Fruit fly (Drosophila melanogaster) whole organism, embryonic: ENCODE measurements around the gene CG5262.

Experiments
- Ada2b ChIP-seq: fragments of 200-800 bp; sonication (Bioruptor generic); IDR thresholded peaks from 2 replicates; pipeline ENCODE4 v1.3.6; 2022; ENCODE audit warnings: missing biosample characterization, missing genetic modification characterization
- Blimp-1 ChIP-seq: fragments of 200-800 bp; sonication (Bioruptor generic); optimal IDR thresholded peaks from 3 replicates; lab custom pipeline; 2018; ENCODE audit warnings: missing biosample characterization, missing genetic modification characterization, mild to moderate bottlenecking, moderate library complexity, missing genetic modification reagents
- CG10366 ChIP-seq: fragments of 200-800 bp; sonication (Bioruptor generic); IDR thresholded peaks from 2 replicates; pipeline ENCODE4 v1.3.6; 2022; ENCODE audit warnings: missing biosample characterization, missing genetic modification characterization
- CG11247 ChIP-seq: fragments of 200-800 bp; sonication (Bioruptor generic); IDR thresholded peaks from 2 replicates; pipeline ENCODE4 v1.3.6; 2022; ENCODE audit warnings: missing biosample characterization, missing genetic modification characterization
- CG12942 ChIP-seq: fragments of 200-800 bp; sonication (Bioruptor generic); optimal IDR thresholded peaks from 3 replicates; lab custom pipeline; 2016; ENCODE audit warnings: missing biosample characterization, missing genetic modification characterization
- CG14667 ChIP-seq: fragments of 200-800 bp; sonication (Bioruptor generic); IDR thresholded peaks from 2 replicates; pipeline ENCODE4 v1.3.6; 2022; ENCODE audit warnings: missing biosample characterization, missing genetic modification characterization
- CG16863 ChIP-seq: fragments of 200-800 bp; sonication (Bioruptor generic); optimal IDR thresholded peaks from 3 replicates; lab custom pipeline; 2016; ENCODE audit warnings: missing biosample characterization, missing genetic modification characterization
- CG17328 ChIP-seq: fragments of 200-800 bp; sonication (Bioruptor generic); IDR thresholded peaks from 2 replicates; pipeline ENCODE4 v1.3.6; 2022; ENCODE audit warnings: missing biosample characterization, missing genetic modification characterization
- CG1792 ChIP-seq: fragments of 200-800 bp; sonication (Bioruptor generic); optimal IDR thresholded peaks from 2 replicates; lab custom pipeline; 2016; ENCODE audit warnings: missing biosample characterization, missing genetic modification characterization
- CG18619 ChIP-seq: fragments of 200-800 bp; sonication (Bioruptor generic); optimal IDR thresholded peaks from 3 replicates; lab custom pipeline; 2017; ENCODE audit warnings: missing biosample characterization, mild to moderate bottlenecking, missing genetic modification characterization
- CG31224 ChIP-seq: fragments of 200-800 bp; sonication (Bioruptor generic); IDR thresholded peaks from 2 replicates; pipeline ENCODE4 v1.3.6; 2022; ENCODE audit warnings: missing biosample characterization, missing genetic modification characterization
- CG31388 ChIP-seq: fragments of 200-800 bp; sonication (Bioruptor generic); optimal IDR thresholded peaks from 2 replicates; lab custom pipeline; 2016; ENCODE audit warnings: missing biosample characterization, missing genetic modification characterization
- CG3838 ChIP-seq: fragments of 200-800 bp; sonication (Bioruptor generic); optimal IDR thresholded peaks from 3 replicates; lab custom pipeline; 2016; ENCODE audit warnings: missing biosample characterization, missing genetic modification characterization
- CG3847 ChIP-seq: fragments of 200-800 bp; sonication (Bioruptor generic); IDR thresholded peaks from 2 replicates; pipeline ENCODE4 v1.3.6; 2022; ENCODE audit warnings: missing biosample characterization, missing genetic modification characterization
- CG4328 ChIP-seq: fragments of 200-800 bp; sonication (Bioruptor generic); optimal IDR thresholded peaks from 3 replicates; lab custom pipeline; 2017; ENCODE audit warnings: missing biosample characterization, missing genetic modification reagents, missing genetic modification characterization
- CG43689 ChIP-seq: fragments of 200-800 bp; sonication (Bioruptor generic); IDR thresholded peaks from 2 replicates; pipeline ENCODE4 v1.3.6; 2022; ENCODE audit warnings: missing biosample characterization, missing genetic modification characterization
- CG6689 ChIP-seq: fragments of 200-800 bp; sonication (Bioruptor generic); IDR thresholded peaks from 2 replicates; pipeline ENCODE4 v1.3.6; 2022; ENCODE audit warnings: missing biosample characterization, missing genetic modification characterization
- CG6813 ChIP-seq: fragments of 200-800 bp; sonication (Bioruptor generic); optimal IDR thresholded peaks from 2 replicates; lab custom pipeline; 2017; ENCODE audit warnings: missing biosample characterization, missing genetic modification characterization, mild to moderate bottlenecking, moderate library complexity, missing genetic modification reagents
- CG6854 ChIP-seq: fragments of 200-800 bp; sonication (Bioruptor generic); optimal IDR thresholded peaks from 3 replicates; lab custom pipeline; 2017; ENCODE audit warnings: missing biosample characterization, mild to moderate bottlenecking, missing genetic modification characterization
- CG7928 ChIP-seq: fragments of 200-800 bp; sonication (Bioruptor generic); optimal IDR thresholded peaks from 2 replicates; lab custom pipeline; 2017; ENCODE audit warnings: missing biosample characterization, mild to moderate bottlenecking, missing genetic modification characterization
- CG9797 ChIP-seq: fragments of 200-800 bp; sonication (Bioruptor generic); optimal IDR thresholded peaks from 3 replicates; lab custom pipeline; 2018; ENCODE audit warnings: missing biosample characterization, mild to moderate bottlenecking, missing genetic modification characterization
- CG9876 ChIP-seq: fragments of 200-800 bp; sonication (Bioruptor generic); optimal IDR thresholded peaks from 2 replicates; lab custom pipeline; 2016; ENCODE audit warnings: missing biosample characterization, missing genetic modification characterization
- Chrac-16 ChIP-seq: fragments of 200-800 bp; sonication (Bioruptor generic); optimal IDR thresholded peaks from 3 replicates; lab custom pipeline; 2016; ENCODE audit warnings: missing biosample characterization, missing genetic modification characterization
- D19B ChIP-seq: fragments of 200-800 bp; sonication (Bioruptor generic); optimal IDR thresholded peaks from 2 replicates; lab custom pipeline; 2017; ENCODE audit warnings: missing biosample characterization, mild to moderate bottlenecking, missing genetic modification characterization
- Dfd ChIP-seq, 2 experiments: fragments of >200 bp; optimal IDR thresholded peaks; 2 replicates each; lab custom pipeline; 2017; ENCODE audit warnings: missing biosample characterization in 2 of 2, missing genetic modification characterization in 2 of 2
- Dp ChIP-seq: fragments of 200-800 bp; sonication (Bioruptor generic); optimal IDR thresholded peaks from 2 replicates; lab custom pipeline; 2018; ENCODE audit warnings: missing biosample characterization, mild to moderate bottlenecking, missing genetic modification characterization, moderate library complexity
- Fer3 ChIP-seq: fragments of 200-800 bp; sonication (Bioruptor generic); optimal IDR thresholded peaks from 2 replicates; lab custom pipeline; 2018; ENCODE audit warnings: missing biosample characterization, mild to moderate bottlenecking, missing genetic modification characterization, moderate library complexity
- HmgZ ChIP-seq: fragments of 200-800 bp; sonication (Bioruptor generic); optimal IDR thresholded peaks from 2 replicates; lab custom pipeline; 2018; ENCODE audit warnings: missing biosample characterization, mild to moderate bottlenecking, missing genetic modification characterization
- Hmx ChIP-seq: fragments of 200-800 bp; sonication (Bioruptor generic); optimal IDR thresholded peaks from 2 replicates; lab custom pipeline; 2016; ENCODE audit warnings: missing biosample characterization, missing genetic modification characterization
- Myb ChIP-seq: fragments of 200-800 bp; sonication (Bioruptor generic); optimal IDR thresholded peaks from 2 replicates; lab custom pipeline; 2016; ENCODE audit warnings: missing biosample characterization, missing genetic modification characterization
- Opbp ChIP-seq: fragments of 200-800 bp; sonication (Bioruptor generic); IDR thresholded peaks from 3 replicates; pipeline ENCODE4 v1.3.6; 2022; ENCODE audit warnings: missing biosample characterization, missing genetic modification characterization; ENCODE audit not compliant: partially characterized antibody
- Optix ChIP-seq: fragments of 200-800 bp; sonication (Bioruptor generic); IDR thresholded peaks from 3 replicates; pipeline ENCODE4 v1.3.6; 2022; ENCODE audit warnings: missing biosample characterization, missing genetic modification characterization
- Rfx ChIP-seq: fragments of 200-800 bp; sonication (Bioruptor generic); IDR thresholded peaks from 2 replicates; pipeline ENCODE4 v1.3.6; 2022; ENCODE audit warnings: missing biosample characterization, missing genetic modification characterization
- caup ChIP-seq: fragments of 200-800 bp; sonication (Bioruptor generic); optimal IDR thresholded peaks from 3 replicates; lab custom pipeline; 2017; ENCODE audit warnings: missing biosample characterization, mild to moderate bottlenecking, missing genetic modification characterization, moderate library complexity; ENCODE audit not compliant: severe bottlenecking
- emc ChIP-seq: fragments of 200-800 bp; sonication (Bioruptor generic); optimal IDR thresholded peaks from 2 replicates; lab custom pipeline; 2016; ENCODE audit warnings: missing biosample characterization, missing genetic modification characterization
- gce ChIP-seq: fragments of 200-800 bp; sonication (Bioruptor generic); IDR thresholded peaks from 3 replicates; pipeline ENCODE4 v1.3.6; 2022; ENCODE audit warnings: missing biosample characterization, missing genetic modification characterization
- ind ChIP-seq: fragments of 200-800 bp; sonication (Bioruptor generic); optimal IDR thresholded peaks from 3 replicates; lab custom pipeline; 2016; ENCODE audit warnings: missing biosample characterization, missing genetic modification characterization
- jing ChIP-seq: fragments of 200-800 bp; sonication (Bioruptor generic); optimal IDR thresholded peaks from 2 replicates; lab custom pipeline; 2018; ENCODE audit warnings: missing biosample characterization, mild to moderate bottlenecking, missing genetic modification characterization
- ken ChIP-seq: fragments of 200-800 bp; sonication (Bioruptor generic); IDR thresholded peaks from 3 replicates; pipeline ENCODE4 v1.3.6; 2022; ENCODE audit warnings: missing biosample characterization, missing genetic modification characterization
- maf-S ChIP-seq: fragments of 200-800 bp; sonication (Bioruptor generic); optimal IDR thresholded peaks from 2 replicates; lab custom pipeline; 2016; ENCODE audit warnings: missing biosample characterization, missing genetic modification characterization
- repo ChIP-seq: fragments of 200-800 bp; sonication (Bioruptor generic); optimal IDR thresholded peaks from 2 replicates; lab custom pipeline; 2016; ENCODE audit warnings: missing biosample characterization, missing genetic modification characterization
- sd ChIP-seq: fragments of 200-800 bp; sonication (Bioruptor generic); optimal IDR thresholded peaks from 3 replicates; lab custom pipeline; 2018; ENCODE audit warnings: missing biosample characterization, mild to moderate bottlenecking, missing genetic modification characterization, moderate library complexity
- sna ChIP-seq: fragments of 200-800 bp; sonication (Bioruptor generic); IDR thresholded peaks from 2 replicates; pipeline ENCODE4 v1.3.6; 2022; ENCODE audit warnings: missing biosample characterization, missing genetic modification characterization; ENCODE audit not compliant: partially characterized antibody
- sqz ChIP-seq: fragments of 200-800 bp; sonication (Bioruptor generic); optimal IDR thresholded peaks from 3 replicates; lab custom pipeline; 2018; ENCODE audit warnings: missing biosample characterization, mild to moderate bottlenecking, missing genetic modification characterization
- sr ChIP-seq: fragments of 200-800 bp; sonication (Bioruptor generic); IDR thresholded peaks from 3 replicates; pipeline ENCODE4 v1.3.6; 2022; ENCODE audit warnings: missing biosample characterization, missing genetic modification characterization
- trem ChIP-seq: fragments of 200-800 bp; optimal IDR thresholded peaks from 3 replicates; lab custom pipeline; 2019; ENCODE audit warnings: missing biosample characterization, mild to moderate bottlenecking, missing genetic modification characterization, moderate library complexity
- unc-4 ChIP-seq: fragments of 200-800 bp; sonication (Bioruptor generic); IDR thresholded peaks from 2 replicates; pipeline ENCODE4 v1.3.6; 2022; ENCODE audit warnings: missing biosample characterization, missing genetic modification characterization; ENCODE audit not compliant: partially characterized antibody
- unpg ChIP-seq: fragments of 200-800 bp; sonication (Bioruptor generic); optimal IDR thresholded peaks from 3 replicates; lab custom pipeline; 2018; ENCODE audit warnings: missing biosample characterization, mild to moderate bottlenecking, missing genetic modification characterization, moderate library complexity
- zen2 ChIP-seq: fragments of 200-800 bp; sonication (Bioruptor generic); IDR thresholded peaks from 3 replicates; pipeline ENCODE4 v1.3.6; 2022; ENCODE audit warnings: missing biosample characterization, missing genetic modification characterization; ENCODE audit not compliant: partially characterized antibody
- zf30C ChIP-seq: fragments of 200-800 bp; sonication (Bioruptor generic); optimal IDR thresholded peaks from 3 replicates; lab custom pipeline; 2018; ENCODE audit warnings: missing biosample characterization, mild to moderate bottlenecking, missing genetic modification characterization

CG5262 gene

DNA sequence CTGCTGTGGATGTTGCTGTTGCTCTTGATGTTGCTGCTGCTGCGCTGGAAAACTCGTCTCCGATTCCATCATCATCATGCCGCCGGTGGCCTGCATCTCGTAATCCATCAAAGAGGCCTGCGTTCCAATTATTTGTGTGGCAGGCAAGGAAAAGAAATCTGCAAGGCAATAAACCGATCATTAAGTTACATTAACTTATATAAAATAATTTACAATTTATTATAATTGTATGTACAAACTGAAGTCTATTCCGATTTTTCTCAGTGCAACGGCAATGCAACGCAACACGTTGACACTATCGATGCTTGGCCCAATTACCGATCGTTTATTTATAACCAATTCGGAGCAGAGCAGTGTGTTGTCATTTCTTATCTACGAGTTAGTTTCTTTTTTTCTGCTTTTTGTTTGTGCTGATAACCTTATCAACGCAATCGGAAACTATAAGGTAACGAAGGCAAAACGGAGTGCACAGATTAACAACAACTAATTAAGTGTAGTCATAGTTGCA, 40.8 kb upstream of the CG5262 start (continued):
- peak; percentile 56; the same call in 1 of the 3 replicates for TF ChIP-seq ken
- peak; percentile 1 for TF ChIP-seq HmgZ (tag; lab: Kevin White, UChicago)
- peak; percentile 68 for TF ChIP-seq Ada2b (GFP tag; lab: Robert Waterston, UW)
- peak; percentile 1 for TF ChIP-seq Fer3 (tag; lab: Kevin White, UChicago)
- peak; percentile 18 for TF ChIP-seq caup (GFP tag; lab: Kevin White, UChicago)
- TF ChIP-seq CG31388 (GFP tag; lab: Kevin White, UChicago) = no peak
- peak; percentile 18 for TF ChIP-seq CG4328 (GFP tag; lab: Kevin White, UChicago)
- no peak for TF ChIP-seq emc (GFP tag; lab: Kevin White, UChicago)
- TF ChIP-seq CG43689 (GFP tag; lab: Robert Waterston, UW) = peak; percentile 37; the same call in 1 of the 2 replicates
- no peak for TF ChIP-seq Myb (GFP tag; lab: Kevin White, UChicago)
- no peak for TF ChIP-seq zen2 (GFP tag; lab: Robert Waterston, UW)
- peak; percentile 43; the same call in 1 of the 2 replicates for TF ChIP-seq CG10366 (GFP tag; lab: Robert Waterston, UW)
- TF ChIP-seq CG12942 (GFP tag; lab: Kevin White, UChicago) = peak; percentile 34
- TF ChIP-seq CG3838 (GFP tag; lab: Kevin White, UChicago) = no peak
- no peak for TF ChIP-seq Dp (GFP tag; lab: Kevin White, UChicago)
- peak; percentile 32 for TF ChIP-seq ind (GFP tag; lab: Kevin White, UChicago)
- TF ChIP-seq sna (GFP tag; lab: Robert Waterston, UW) = no peak
- TF ChIP-seq CG11247 (GFP tag; lab: Robert Waterston, UW) = no peak
- TF ChIP-seq CG6854 (GFP tag; lab: Kevin White, UChicago) = no peak
- TF ChIP-seq Opbp (GFP tag; lab: Robert Waterston, UW) = no peak
- no peak for TF ChIP-seq Chrac-16 (GFP tag; lab: Kevin White, UChicago)
- TF ChIP-seq CG9797 (GFP tag; lab: Kevin White, UChicago) = no peak
- peak; percentile 68 for TF ChIP-seq CG6813
- 0 out of 2 replicates have a peak, but pooled peaks have one; percentile 10 for TF ChIP-seq CG3847
- no peak for TF ChIP-seq CG18619 (GFP tag; lab: Kevin White, UChicago)
- TF ChIP-seq CG31224 (GFP tag; lab: Robert Waterston, UW) = no peak
- TF ChIP-seq Dfd (GFP tag; optimal IDR thresholded peaks at IDR 0.05; lab: Kevin White, UChicago) = no peak
- TF ChIP-seq CG16863 (GFP tag; lab: Kevin White, UChicago) = no peak
- peak; percentile 23 for TF ChIP-seq jing (GFP tag; lab: Kevin White, UChicago)
- TF ChIP-seq D19B = peak; percentile 6
- TF ChIP-seq CG17328 (GFP tag; lab: Robert Waterston, UW) = peak; percentile 38; the same call in 1 of the 2 replicates
- no peak for TF ChIP-seq repo (GFP tag; lab: Kevin White, UChicago)
- peak; percentile 59 for TF ChIP-seq Blimp-1 (GFP tag; lab: Kevin White, UChicago)
- no peak for TF ChIP-seq maf-S (GFP tag; lab: Kevin White, UChicago)
- TF ChIP-seq CG7928 = no peak
- no peak for TF ChIP-seq CG1792 (GFP tag; lab: Kevin White, UChicago)
- TF ChIP-seq trem = no peak
- peak; percentile 59; the same call in 1 of the 3 replicates for TF ChIP-seq gce (GFP tag; lab: Robert Waterston, UW)
- TF ChIP-seq unc-4 (GFP tag; lab: Robert Waterston, UW) = no peak
- TF ChIP-seq sqz (GFP tag; lab: Kevin White, UChicago) = peak; percentile 64
- peak; percentile 77 for TF ChIP-seq zf30C (GFP tag; lab: Kevin White, UChicago)
- TF ChIP-seq Optix (GFP tag; lab: Robert Waterston, UW) = peak; percentile 61; the same call in 2 of the 3 replicates
- no peak for TF ChIP-seq sd (tag; lab: Kevin White, UChicago)
- TF ChIP-seq CG14667 (GFP tag; lab: Robert Waterston, UW) = no peak
- TF ChIP-seq unpg (GFP tag; lab: Kevin White, UChicago) = peak; percentile 65
- 0 out of 2 replicates have a peak, but pooled peaks have one; percentile 15 for TF ChIP-seq CG6689 (GFP tag; lab: Robert Waterston, UW)
- no peak for TF ChIP-seq CG9876 (GFP tag; lab: Kevin White, UChicago)
- no peak for TF ChIP-seq Hmx (GFP tag; lab: Kevin White, UChicago)
- TF ChIP-seq sr (GFP tag; lab: Robert Waterston, UW) = peak; percentile 62; the same call in 2 of the 3 replicates
- peak; percentile 49; the same call in 1 of the 2 replicates for TF ChIP-seq Rfx (GFP tag; lab: Robert Waterston, UW)
